Worm (Caenorhabditis elegans): ENCODE measurements around the gene wrt-6.

The wrt-6 gene

DNA sequence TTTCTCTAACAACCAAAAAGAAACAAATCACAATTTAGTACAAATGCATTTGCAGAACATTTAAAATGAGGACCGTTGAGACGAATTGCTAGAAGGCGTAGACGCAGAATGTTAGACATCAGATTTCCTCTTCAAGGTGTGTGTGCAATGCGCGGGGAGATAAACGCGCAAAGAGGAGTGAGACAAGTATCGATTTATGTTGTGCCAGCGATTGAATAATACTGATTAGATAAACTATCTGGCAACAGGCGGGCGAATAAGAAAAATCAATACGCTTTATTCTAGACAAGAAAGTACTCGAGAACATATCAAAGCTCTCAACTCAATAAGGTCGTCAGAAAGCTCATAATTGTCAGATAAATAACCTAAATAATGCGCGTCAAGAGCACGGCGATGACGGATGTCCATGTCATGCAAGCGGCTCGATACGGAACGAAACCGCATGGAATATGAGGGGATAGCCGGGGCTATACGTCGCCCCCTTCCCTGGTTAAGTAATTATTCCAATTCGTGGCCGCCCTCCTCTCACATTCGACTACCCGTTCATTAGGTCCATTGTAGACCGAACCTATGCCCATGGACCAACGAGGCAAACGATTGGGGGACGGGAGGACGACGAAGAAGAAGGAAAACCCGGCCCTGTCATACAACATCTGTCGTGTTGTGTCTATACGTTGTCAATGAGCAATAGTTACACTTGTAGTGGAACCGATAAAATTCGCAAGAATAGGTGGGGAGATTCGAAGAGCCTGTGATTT, 12.9 kb upstream of the wrt-6 start:
- TF ChIP-seq alr-1 (tag; optimal IDR thresholded peaks at IDR 0.05) (no peak), snpc-4 (tag; optimal IDR thresholded peaks at IDR 0.05) (no peak), unc-55 (GFP tag; optimal IDR thresholded peaks at IDR 0.05) (peak; percentile 28), R02D3.7 (tag; optimal IDR thresholded peaks at IDR 0.05) (no peak), crh-2 (tag; optimal IDR thresholded peaks at IDR 0.05) (no peak), elt-1 (tag; optimal IDR thresholded peaks at IDR 0.05) (no peak), nhr-23 (tag; optimal IDR thresholded peaks at IDR 0.05) (no peak), ZK546.5 (tag; optimal IDR thresholded peaks at IDR 0.05) (no peak)

- no peak for TF ChIP-seq nhr-21 (tag; optimal IDR thresholded peaks at IDR 0.05)
- TF ChIP-seq ama-1 (optimal IDR thresholded peaks at IDR 0.05): no peak
- no peak for TF ChIP-seq dmd-4 (tag; optimal IDR thresholded peaks at IDR 0.05)
- TF ChIP-seq blmp-1 (tag; optimal IDR thresholded peaks at IDR 0.05; ENCODE audit: insufficient read depth): no peak
- TF ChIP-seq nhr-23 (tag; optimal IDR thresholded peaks at IDR 0.05): no peak
- no peak for TF ChIP-seq nhr-10 (tag; optimal IDR thresholded peaks at IDR 0.05)
- TF ChIP-seq sem-4 (tag; optimal IDR thresholded peaks at IDR 0.05): no peak
- TF ChIP-seq ceh-82 (tag; optimal IDR thresholded peaks at IDR 0.05): no peak
- no peak for TF ChIP-seq mdl-1 (tag; optimal IDR thresholded peaks at IDR 0.05)
- no peak for TF ChIP-seq Y55F3AM.14 (GFP tag; optimal IDR thresholded peaks at IDR 0.05)
- TF ChIP-seq lin-11 (tag; optimal IDR thresholded peaks at IDR 0.05): no peak
- no peak for TF ChIP-seq sma-9 (GFP tag; optimal IDR thresholded peaks at IDR 0.05)
- TF ChIP-seq sma-9 (tag; optimal IDR thresholded peaks at IDR 0.05): no peak
- TF ChIP-seq snpc-4 (tag; optimal IDR thresholded peaks at IDR 0.05): no peak
- no peak for TF ChIP-seq ztf-1 (GFP tag; conservative IDR thresholded peaks at IDR 0.05)
- no peak for TF ChIP-seq gmeb-1 (tag; optimal IDR thresholded peaks at IDR 0.05)
- TF ChIP-seq nhr-12 (tag; optimal IDR thresholded peaks at IDR 0.05): no peak
- TF ChIP-seq nhr-6 (tag; optimal IDR thresholded peaks at IDR 0.05): no peak
- TF ChIP-seq alr-1 (tag; optimal IDR thresholded peaks at IDR 0.05): no peak
- no peak for TF ChIP-seq lin-13 (GFP tag; optimal IDR thresholded peaks at IDR 0.05)
- no peak for TF ChIP-seq lsy-2 (tag; optimal IDR thresholded peaks at IDR 0.05)
Observed at ce11 chrX:3467958-3468357, 12.1 kb upstream of the wrt-6 start.

DNA sequence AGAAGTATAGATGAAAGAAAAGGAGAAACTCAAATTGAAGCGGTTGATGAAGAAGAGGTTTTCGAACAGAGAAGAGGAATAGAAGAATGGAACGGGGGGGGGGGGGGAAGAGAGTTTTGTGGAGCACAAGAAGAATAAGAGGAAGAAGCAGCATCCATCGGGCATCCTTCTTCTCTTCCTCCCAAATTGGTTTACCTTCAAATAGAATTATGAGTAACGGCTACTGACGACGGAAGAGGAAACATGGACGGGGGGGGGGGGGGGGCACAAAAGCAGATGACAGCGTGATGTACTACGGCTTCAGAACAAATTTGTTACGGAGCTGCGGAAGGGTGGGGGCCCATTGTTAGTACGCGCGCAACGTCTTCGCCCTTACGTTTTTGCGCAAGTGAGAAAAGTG, 10.7 kb upstream of the wrt-6 start:
- no peak for TF ChIP-seq Y55F3AM.14 (GFP tag; optimal IDR thresholded peaks at IDR 0.05)

- no peak for TF ChIP-seq ceh-16 (tag; optimal IDR thresholded peaks at IDR 0.05)
- no peak for TF ChIP-seq elt-3 (tag; optimal IDR thresholded peaks at IDR 0.05)
- TF ChIP-seq mbf-1 (tag; optimal IDR thresholded peaks at IDR 0.05): no peak
- TF ChIP-seq Y55F3AM.14 (GFP tag; optimal IDR thresholded peaks at IDR 0.05): no peak
- no peak for TF ChIP-seq sma-3 (GFP tag; optimal IDR thresholded peaks at IDR 0.05)
- TF ChIP-seq unc-62 (GFP tag; optimal IDR thresholded peaks at IDR 0.05): no peak
- no peak for TF ChIP-seq R02D3.7 (tag; optimal IDR thresholded peaks at IDR 0.05)
- no peak for TF ChIP-seq alr-1 (tag; optimal IDR thresholded peaks at IDR 0.05)
- TF ChIP-seq nhr-77 (tag; optimal IDR thresholded peaks at IDR 0.05): no peak
- no peak for TF ChIP-seq nhr-12 (tag; optimal IDR thresholded peaks at IDR 0.05)
- no peak for TF ChIP-seq lin-11 (tag; optimal IDR thresholded peaks at IDR 0.05)
- TF ChIP-seq crh-2 (tag; optimal IDR thresholded peaks at IDR 0.05): no peak
- TF ChIP-seq F13H6.1 (tag; optimal IDR thresholded peaks at IDR 0.05): no peak
- no peak for TF ChIP-seq egl-27 (tag; optimal IDR thresholded peaks at IDR 0.05)
- TF ChIP-seq ztf-11 (tag; optimal IDR thresholded peaks at IDR 0.05): no peak
- no peak for TF ChIP-seq mab-5 (tag; optimal IDR thresholded peaks at IDR 0.05)
- no peak for TF ChIP-seq nhr-237 (tag; optimal IDR thresholded peaks at IDR 0.05)
- TF ChIP-seq skn-1 (tag; optimal IDR thresholded peaks at IDR 0.05): no peak
- TF ChIP-seq zag-1 (tag; optimal IDR thresholded peaks at IDR 0.05): no peak
Observed at ce11 chrX:3470307-3470706, 9.7 kb upstream of the wrt-6 start.

Data from whole organism, L2 larva.